Worm (Caenorhabditis elegans) whole organism, L3 larva: ENCODE results near the gene clec-161.
A peak's percentile ranks its signal among the peaks of the same experiment; 100 is the strongest.

Experiments used
- R02D3.7 ChIP-seq: fragments of 150-350 bp; optimal IDR thresholded peaks from 2 replicates; lab custom pipeline; 2014; ENCODE audit warnings: missing biosample characterization, missing genetic modification characterization
- ZK546.5 ChIP-seq: sonication (generic microtip); optimal IDR thresholded peaks from 2 replicates; lab custom pipeline; 2017; ENCODE audit warnings: missing biosample characterization, missing genetic modification characterization
- aly-2 ChIP-seq: fragments of 150-350 bp; optimal IDR thresholded peaks from 2 replicates; lab custom pipeline; 2014; ENCODE audit warnings: missing biosample characterization, missing genetic modification characterization
- ceh-16 ChIP-seq: sonication (generic microtip); optimal IDR thresholded peaks from 2 replicates; lab custom pipeline; 2017; ENCODE audit warnings: missing biosample characterization, missing genetic modification characterization
- ceh-28 ChIP-seq: fragments of 150-350 bp; optimal IDR thresholded peaks from 2 replicates; lab custom pipeline; 2014; ENCODE audit warnings: missing biosample characterization, missing genetic modification reagents, missing genetic modification characterization
- ceh-82 ChIP-seq: fragments of 150-350 bp; optimal IDR thresholded peaks from 2 replicates; lab custom pipeline; 2014; ENCODE audit warnings: missing biosample characterization, missing genetic modification characterization
- ceh-9 ChIP-seq: sonication (generic microtip); optimal IDR thresholded peaks from 2 replicates; lab custom pipeline; 2018; ENCODE audit warnings: missing biosample characterization, missing genetic modification characterization
- egl-27 ChIP-seq: sonication (generic microtip); optimal IDR thresholded peaks from 4 replicates; lab custom pipeline; 2017; ENCODE audit warnings: missing biosample characterization, missing genetic modification reagents, missing genetic modification characterization
- elt-1 ChIP-seq: fragments of 150-350 bp; optimal IDR thresholded peaks from 2 replicates; lab custom pipeline; 2014; ENCODE audit warnings: missing biosample characterization, missing genetic modification characterization
- elt-2 ChIP-seq: sonication (generic microtip); optimal IDR thresholded peaks from 2 replicates; lab custom pipeline; 2016; ENCODE audit warnings: missing genetic modification reagents, mild to moderate bottlenecking, missing genetic modification characterization, missing compliant biosample characterization
- elt-3 ChIP-seq, 3 experiments: fragments of 150-350 bp in 1 of 3; sonication (generic microtip) in 2 of 3; optimal IDR thresholded peaks; 2 replicates in 2 of 3; 4 replicates in 1 of 3; lab custom pipeline; 2014 to 2017; ENCODE audit warnings: missing biosample characterization in 3 of 3, missing genetic modification characterization in 3 of 3
- eor-1 ChIP-seq, 2 experiments: fragments of 150-350 bp; optimal IDR thresholded peaks; 2 replicates each; lab custom pipeline; 2014 to 2018; ENCODE audit warnings: missing biosample characterization in 2 of 2, missing genetic modification characterization in 2 of 2
- fkh-10 ChIP-seq: sonication (generic microtip); optimal IDR thresholded peaks from 2 replicates; lab custom pipeline; 2017; ENCODE audit warnings: missing biosample characterization, missing genetic modification reagents, missing genetic modification characterization
- hmg-11 ChIP-seq: sonication (generic microtip); optimal IDR thresholded peaks from 2 replicates; lab custom pipeline; 2016; ENCODE audit warnings: missing genetic modification characterization, missing compliant biosample characterization
- jun-1 ChIP-seq: fragments of 150-350 bp; optimal IDR thresholded peaks from 2 replicates; lab custom pipeline; 2014; ENCODE audit warnings: missing biosample characterization, missing genetic modification reagents, missing genetic modification characterization
- lin-15B ChIP-seq: fragments of 150-350 bp; optimal IDR thresholded peaks from 2 replicates; lab custom pipeline; 2014; ENCODE audit warnings: missing biosample characterization, missing genetic modification characterization
- lin-39 ChIP-seq: fragments of 150-350 bp; optimal IDR thresholded peaks from 2 replicates; lab custom pipeline; 2018; ENCODE audit warnings: missing biosample characterization, missing genetic modification reagents, missing genetic modification characterization
- mdl-1 ChIP-seq: fragments of 150-350 bp; optimal IDR thresholded peaks from 2 replicates; lab custom pipeline; 2014; ENCODE audit warnings: missing biosample characterization, missing genetic modification characterization
- mml-1 ChIP-seq: fragments of 150-350 bp; sonication (generic microtip); optimal IDR thresholded peaks from 3 replicates; lab custom pipeline; 2014; ENCODE audit warnings: missing biosample characterization, missing genetic modification characterization
- nfya-1 ChIP-seq: sonication (generic microtip); optimal IDR thresholded peaks from 2 replicates; lab custom pipeline; 2017; ENCODE audit warnings: missing genetic modification characterization, mild to moderate bottlenecking, missing compliant biosample characterization, antibody characterized with exemption, moderate library complexity; ENCODE audit not compliant: insufficient read depth
- nhr-11 ChIP-seq: fragments of 150-350 bp; optimal IDR thresholded peaks from 2 replicates; lab custom pipeline; 2014; ENCODE audit warnings: missing biosample characterization, missing genetic modification characterization
- nhr-12 ChIP-seq: fragments of 150-350 bp; optimal IDR thresholded peaks from 2 replicates; lab custom pipeline; 2014; ENCODE audit warnings: missing biosample characterization, missing genetic modification characterization
- nhr-23 ChIP-seq: fragments of 150-350 bp; optimal IDR thresholded peaks from 2 replicates; lab custom pipeline; 2014; ENCODE audit warnings: missing biosample characterization, missing genetic modification reagents, missing genetic modification characterization
- nhr-237 ChIP-seq: fragments of 150-350 bp; optimal IDR thresholded peaks from 2 replicates; lab custom pipeline; 2014; ENCODE audit warnings: missing biosample characterization, missing genetic modification characterization
- nhr-25 ChIP-seq: sonication (generic microtip); optimal IDR thresholded peaks from 2 replicates; lab custom pipeline; 2017; ENCODE audit warnings: missing biosample characterization, missing genetic modification characterization
- nhr-28 ChIP-seq: fragments of 150-350 bp; optimal IDR thresholded peaks from 2 replicates; lab custom pipeline; 2014; ENCODE audit warnings: missing biosample characterization, missing genetic modification characterization
- nhr-43 ChIP-seq: sonication (generic microtip); optimal IDR thresholded peaks from 2 replicates; lab custom pipeline; 2016; ENCODE audit warnings: mild to moderate bottlenecking, missing genetic modification characterization, missing compliant biosample characterization; ENCODE audit not compliant: poor library complexity, severe bottlenecking
- nhr-76 ChIP-seq: fragments of 150-350 bp; sonication (generic microtip); optimal IDR thresholded peaks from 5 replicates; lab custom pipeline; 2014; ENCODE audit warnings: missing biosample characterization, missing genetic modification characterization
- pha-4 ChIP-seq: fragments of 150-350 bp; optimal IDR thresholded peaks from 2 replicates; lab custom pipeline; 2014; ENCODE audit warnings: missing biosample characterization, missing genetic modification reagents, missing genetic modification characterization
- pqm-1 ChIP-seq: fragments of 150-350 bp; optimal IDR thresholded peaks from 2 replicates; lab custom pipeline; 2017; ENCODE audit warnings: missing biosample characterization, missing genetic modification characterization, inconsistent platforms
- sea-2 ChIP-seq: fragments of 150-350 bp; sonication (generic microtip); optimal IDR thresholded peaks from 4 replicates; lab custom pipeline; 2014; ENCODE audit warnings: missing biosample characterization, missing genetic modification reagents, missing genetic modification characterization
- skn-1 ChIP-seq: fragments of 150-350 bp; optimal IDR thresholded peaks from 2 replicates; lab custom pipeline; 2014; ENCODE audit warnings: missing biosample characterization, missing genetic modification characterization
- snpc-4 ChIP-seq: fragments of 150-350 bp; optimal IDR thresholded peaks from 2 replicates; lab custom pipeline; 2014; ENCODE audit warnings: missing biosample characterization, missing genetic modification characterization
- tbx-2 ChIP-seq: sonication (generic microtip); optimal IDR thresholded peaks from 2 replicates; lab custom pipeline; 2016; ENCODE audit warnings: mild to moderate bottlenecking, missing genetic modification characterization, missing compliant biosample characterization
- unc-39 ChIP-seq: sonication (generic microtip); optimal IDR thresholded peaks from 4 replicates; lab custom pipeline; 2017; ENCODE audit warnings: missing biosample characterization, missing genetic modification characterization
- unc-62 ChIP-seq: fragments of 150-350 bp; sonication (generic microtip); optimal IDR thresholded peaks from 4 replicates; lab custom pipeline; 2014; ENCODE audit warnings: missing biosample characterization, missing genetic modification reagents, missing genetic modification characterization
- zag-1 ChIP-seq: fragments of 150-350 bp; optimal IDR thresholded peaks from 2 replicates; lab custom pipeline; 2014; ENCODE audit warnings: missing biosample characterization, missing genetic modification characterization
- ztf-11 ChIP-seq: fragments of 150-350 bp; optimal IDR thresholded peaks from 2 replicates; lab custom pipeline; 2014; ENCODE audit warnings: missing biosample characterization, missing genetic modification characterization
- ztf-4 ChIP-seq: fragments of 150-350 bp; optimal IDR thresholded peaks from 2 replicates; lab custom pipeline; 2014; ENCODE audit warnings: missing biosample characterization, missing genetic modification characterization

clec-161 gene

DNA sequence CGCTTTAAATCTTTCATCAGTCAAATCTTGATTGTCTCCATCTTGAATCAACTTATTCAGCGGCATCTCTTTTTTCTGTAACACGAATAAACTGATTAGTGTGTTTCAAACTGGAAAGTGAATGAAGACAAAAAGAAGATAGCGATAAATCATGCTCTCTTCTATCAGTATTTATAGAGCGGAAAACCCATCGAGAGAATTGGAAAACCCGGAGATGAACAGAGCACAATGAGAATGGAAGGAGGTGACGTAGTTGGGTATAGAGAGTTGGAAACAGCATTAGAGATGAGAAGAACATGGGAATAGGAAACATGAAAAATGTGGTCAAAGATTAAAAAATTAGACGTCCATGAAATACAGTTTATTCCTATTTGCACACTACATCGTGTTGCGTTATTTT is 16.4 kb downstream of the clec-161 start, which contains the start of gene acox-1.5:
TSS of gene acox-1.5 (minus strand) at position 75 of the 400 bp plus-strand sequence.
- TF ChIP-seq pqm-1 (tag; lab: Kevin White, UChicago) (peak; percentile 84), ceh-82 (tag; lab: Kevin White, UChicago) (no peak), nhr-25 (tag; lab: Kevin White, UChicago) (no peak), tbx-2 (tag; lab: Kevin White, UChicago) (no peak), elt-3 (tag; optimal IDR thresholded peaks at IDR 0.05; lab: Kevin White, UChicago) (no peak), unc-39 (tag; lab: Kevin White, UChicago) (no peak), R02D3.7 (tag; lab: Kevin White, UChicago) (no peak), nhr-12 (tag; lab: Kevin White, UChicago) (no peak), elt-1 (tag; lab: Kevin White, UChicago) (no peak), elt-2 (tag; lab: Kevin White, UChicago) (peak; percentile 80), skn-1 (no peak), snpc-4 (tag; lab: Kevin White, UChicago) (no peak), ZK546.5 (tag; lab: Kevin White, UChicago) (no peak), nhr-76 (no peak), zag-1 (tag; lab: Kevin White, UChicago) (no peak), jun-1 (peak; percentile 36), egl-27 (no peak), nhr-11 (tag; lab: Kevin White, UChicago) (no peak), eor-1 (tag; optimal IDR thresholded peaks at IDR 0.05; lab: Kevin White, UChicago) (no peak), mml-1 (tag; lab: Kevin White, UChicago) (no peak), ztf-4 (tag; lab: Kevin White, UChicago) (no peak), aly-2 (tag; lab: Kevin White, UChicago) (no peak), fkh-10 (GFP tag; lab: Kevin White, UChicago) (no peak), ceh-16 (tag; lab: Kevin White, UChicago) (no peak), hmg-11 (tag; lab: Kevin White, UChicago) (no peak), lin-39 (no peak)

ce11 chrIII:9590212-9590611 is 18.3 kb downstream of the clec-161 start:
- TF ChIP-seq elt-2 (tag; lab: Kevin White, UChicago) (peak; percentile 93), nhr-11 (tag; lab: Kevin White, UChicago) (no peak), nhr-23 (no peak), snpc-4 (tag; lab: Kevin White, UChicago) (no peak), ztf-4 (tag; lab: Kevin White, UChicago) (no peak), unc-62 (GFP tag; lab: Kevin White, UChicago) (no peak), nhr-43 (tag; lab: Kevin White, UChicago) (no peak), nfya-1 (tag; lab: Kevin White, UChicago) (no peak), pqm-1 (tag; lab: Kevin White, UChicago) (peak; percentile 87), mdl-1 (tag; lab: Kevin White, UChicago) (no peak), egl-27 (no peak), lin-15B (no peak), pha-4 (tag; lab: Kevin White, UChicago) (peak; percentile 22), jun-1 (peak; percentile 34), ceh-28 (tag; lab: Kevin White, UChicago) (no peak)

- TF ChIP-seq unc-62 (GFP tag; lab: Kevin White, UChicago) (no peak), ztf-4 (tag; lab: Kevin White, UChicago) (no peak), fkh-10 (GFP tag; lab: Kevin White, UChicago) (peak; percentile 67)
Observed at ce11 chrIII:9585314-9585713, 23.2 kb downstream of the clec-161 start.

ce11 chrIII:9583224-9583623 is 25.3 kb downstream of the clec-161 start:
- TF ChIP-seq nhr-23 (no peak), lin-39 (no peak), ztf-11 (tag; lab: Kevin White, UChicago) (no peak), ceh-9 (tag; lab: Kevin White, UChicago) (no peak), elt-3 (tag; optimal IDR thresholded peaks at IDR 0.05; lab: Kevin White, UChicago) (no peak), egl-27 (no peak), fkh-10 (GFP tag; lab: Kevin White, UChicago) (no peak), pha-4 (tag; lab: Kevin White, UChicago) (no peak), aly-2 (tag; lab: Kevin White, UChicago) (no peak), ZK546.5 (tag; lab: Kevin White, UChicago) (no peak), sea-2 (no peak), elt-1 (tag; lab: Kevin White, UChicago) (no peak), nhr-11 (tag; lab: Kevin White, UChicago) (no peak), nhr-237 (tag; lab: Kevin White, UChicago) (no peak), nhr-28 (tag; lab: Kevin White, UChicago) (no peak), nfya-1 (tag; lab: Kevin White, UChicago) (no peak), ztf-4 (tag; lab: Kevin White, UChicago) (no peak), mdl-1 (tag; lab: Kevin White, UChicago) (no peak), elt-2 (tag; lab: Kevin White, UChicago) (no peak), unc-62 (GFP tag; lab: Kevin White, UChicago) (no peak)
